Worm (Caenorhabditis elegans) whole organism, mixed stage, embryonic: Measurements from ENCODE around the gene pld-1.

Source experiments
- M03D4.4 ChIP-seq: sonication (generic microtip); optimal IDR thresholded peaks from 2 replicates; lab custom pipeline; 2017; ENCODE audit warnings: mild to moderate bottlenecking, missing genetic modification characterization, missing compliant biosample characterization
- ceh-39 ChIP-seq: fragments of 150-350 bp; optimal IDR thresholded peaks from 2 replicates; lab custom pipeline; 2014; ENCODE audit warnings: missing biosample characterization, missing genetic modification characterization
- ces-1 ChIP-seq: fragments of 150-350 bp; optimal IDR thresholded peaks from 2 replicates; lab custom pipeline; 2014; ENCODE audit warnings: missing biosample characterization, missing genetic modification reagents, missing genetic modification characterization
- hlh-1 ChIP-seq: fragments of 150-350 bp; optimal IDR thresholded peaks from 2 replicates; lab custom pipeline; 2014; ENCODE audit warnings: missing biosample characterization, missing genetic modification reagents, missing genetic modification characterization
- lsy-2 ChIP-seq: fragments of 150-350 bp; optimal IDR thresholded peaks from 2 replicates; lab custom pipeline; 2014; ENCODE audit warnings: missing biosample characterization, missing genetic modification characterization
- mep-1 ChIP-seq: fragments of 150-350 bp; optimal IDR thresholded peaks from 2 replicates; lab custom pipeline; 2017; ENCODE audit warnings: missing biosample characterization, missing genetic modification reagents, missing genetic modification characterization, inconsistent platforms
- nhr-28 ChIP-seq: fragments of 150-350 bp; optimal IDR thresholded peaks from 2 replicates; lab custom pipeline; 2014; ENCODE audit warnings: missing biosample characterization, missing genetic modification characterization
- pha-4 ChIP-seq: fragments of 150-350 bp; optimal IDR thresholded peaks from 2 replicates; lab custom pipeline; 2018; ENCODE audit warnings: missing biosample characterization, missing genetic modification reagents, missing genetic modification characterization
- snpc-4 ChIP-seq: fragments of 150-350 bp; optimal IDR thresholded peaks from 2 replicates; lab custom pipeline; 2014; ENCODE audit warnings: missing biosample characterization, missing genetic modification characterization
- tbx-8 ChIP-seq: fragments of 200-800 bp; sonication (Bioruptor generic); optimal IDR thresholded peaks from 2 replicates; lab custom pipeline; 2018; ENCODE audit warnings: mild to moderate bottlenecking, missing genetic modification characterization, moderate library complexity, missing compliant biosample characterization
- unc-39 ChIP-seq: fragments of 150-350 bp; optimal IDR thresholded peaks from 2 replicates; lab custom pipeline; 2014; ENCODE audit warnings: missing biosample characterization, missing genetic modification characterization
- unc-62 ChIP-seq: fragments of 150-350 bp; optimal IDR thresholded peaks from 2 replicates; lab custom pipeline; 2014; ENCODE audit warnings: missing biosample characterization, missing genetic modification reagents, missing genetic modification characterization

DNA sequence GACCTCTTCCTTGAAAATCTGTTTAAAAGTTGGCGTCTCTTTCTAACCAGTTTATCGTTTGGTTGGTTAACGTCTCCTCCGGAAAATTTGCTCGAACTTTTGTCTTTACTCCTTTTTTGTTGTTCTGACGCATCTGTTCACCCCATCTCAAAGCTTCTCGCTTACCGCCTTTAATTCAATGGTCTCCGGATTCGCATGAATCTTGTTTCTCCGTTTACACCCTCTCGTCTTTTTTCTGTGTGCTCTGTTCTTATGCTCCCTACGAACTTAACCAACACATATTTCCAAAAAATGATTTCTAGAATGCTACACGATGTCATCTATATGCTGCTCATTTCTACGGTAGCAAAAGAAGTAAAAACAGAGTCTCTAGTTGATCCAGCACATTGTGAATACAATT lies 38.6 kb upstream of the pld-1 start, which contains the start of gene lgc-56:
- TF ChIP-seq M03D4.4 (tag; lab: Kevin White, UChicago) (no peak), unc-62 (GFP tag; lab: Kevin White, UChicago) (no peak), lsy-2 (no peak), nhr-28 (tag; lab: Kevin White, UChicago) (no peak), snpc-4 (tag; lab: Kevin White, UChicago) (no peak), unc-39 (tag; lab: Kevin White, UChicago) (no peak), mep-1 (tag; lab: Kevin White, UChicago) (no peak), ceh-39 (tag; lab: Kevin White, UChicago) (no peak), pha-4 (tag; lab: Kevin White, UChicago) (no peak), hlh-1 (tag; lab: Kevin White, UChicago) (no peak), tbx-8 (GFP tag; lab: Kevin White, UChicago) (no peak), ces-1 (GFP tag; lab: Kevin White, UChicago) (no peak)
